Worm (Caenorhabditis elegans) whole organism, L4 larva: ENCODE results near the gene lec-12.

ENCODE experiments used
- aha-1 ChIP-seq: fragments of 150-350 bp; peaks from one replicate; lab custom pipeline; 2014; ENCODE audit warnings: missing biosample characterization, missing genetic modification characterization
- ceh-28 ChIP-seq: fragments of 150-350 bp; optimal IDR thresholded peaks from 2 replicates; lab custom pipeline; 2014; ENCODE audit warnings: missing biosample characterization, missing genetic modification reagents, missing genetic modification characterization
- hlh-30 ChIP-seq: sonication (generic microtip); optimal IDR thresholded peaks from 2 replicates; lab custom pipeline; 2017; ENCODE audit warnings: antibody characterized with exemption, mild to moderate bottlenecking, missing genetic modification characterization, missing compliant biosample characterization; ENCODE audit not compliant: insufficient read depth
- hmg-1.1 ChIP-seq: fragments of 200-800 bp; sonication (Bioruptor generic); IDR thresholded peaks from 2 replicates; pipeline ENCODE4 v1.3.6; 2022; ENCODE audit warnings: missing genetic modification reagents, missing genetic modification characterization, missing compliant biosample characterization
- lin-15B ChIP-seq: fragments of 150-350 bp; sonication (generic microtip); optimal IDR thresholded peaks from 3 replicates; lab custom pipeline; 2014; ENCODE audit warnings: missing biosample characterization, missing genetic modification characterization
- madf-9 ChIP-seq: fragments of 200-800 bp; sonication (Bioruptor generic); conservative IDR thresholded peaks from 2 replicates; pipeline ENCODE4 v1.3.6; 2022; ENCODE audit warnings: missing genetic modification reagents, missing genetic modification characterization, missing compliant biosample characterization
- mdl-1 ChIP-seq, 2 experiments: fragments of 150-350 bp in 1 of 2; sonication (generic microtip) in 1 of 2; optimal IDR thresholded peaks; 2 replicates each; lab custom pipeline; 2014 to 2017; ENCODE audit warnings: missing biosample characterization in 2 of 2, missing genetic modification characterization in 2 of 2
- nhr-28 ChIP-seq: fragments of 150-350 bp; optimal IDR thresholded peaks from 2 replicates; lab custom pipeline; 2014; ENCODE audit warnings: missing biosample characterization, missing genetic modification characterization
- nhr-77 ChIP-seq: fragments of 150-350 bp; optimal IDR thresholded peaks from 2 replicates; lab custom pipeline; 2014; ENCODE audit warnings: missing biosample characterization, missing genetic modification characterization
- ztf-11 ChIP-seq: fragments of 150-350 bp; optimal IDR thresholded peaks from 2 replicates; lab custom pipeline; 2014; ENCODE audit warnings: missing biosample characterization, missing genetic modification characterization

DNA sequence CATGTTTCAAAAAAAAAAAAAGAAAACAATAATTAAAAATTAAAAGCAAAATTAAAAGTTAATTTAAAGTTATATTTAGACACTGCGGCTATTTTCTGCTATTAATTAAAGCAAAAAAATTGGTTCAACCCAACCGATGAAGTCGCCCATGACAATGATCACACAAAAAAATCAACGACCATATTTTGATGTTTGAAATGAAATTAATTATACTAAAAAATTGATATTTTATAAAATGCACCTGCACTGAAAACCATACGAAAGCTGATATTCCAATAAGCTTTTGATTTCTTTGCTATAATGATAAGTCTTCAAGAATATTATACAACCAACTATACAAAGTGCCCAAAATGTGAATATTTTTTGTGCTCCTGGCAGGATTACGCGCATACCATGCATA is 15.4 kb downstream of the lec-12 start, which contains the start of gene srh-80:
- TF ChIP-seq ztf-11 (tag; lab: Kevin White, UChicago), result no peak
- no peak for TF ChIP-seq nhr-77
- TF ChIP-seq mdl-1 (tag; optimal IDR thresholded peaks at IDR 0.05; lab: Kevin White, UChicago), result no peak
- TF ChIP-seq aha-1 (tag; lab: Kevin White, UChicago), result no peak
- no peak for TF ChIP-seq lin-15B
- TF ChIP-seq ceh-28 (tag; lab: Kevin White, UChicago), result no peak
- TF ChIP-seq hmg-1.1 (GFP tag; lab: Robert Waterston, UW), result no peak
- TF ChIP-seq nhr-28 (tag; lab: Kevin White, UChicago), result no peak
- TF ChIP-seq madf-9 (GFP tag; lab: Robert Waterston, UW), result no peak
- no peak for TF ChIP-seq hlh-30 (tag; lab: Kevin White, UChicago)
